Fruit fly (Drosophila melanogaster): ENCODE measurements around the gene RPA2.

- TF ChIP-seq CG8478 (optimal IDR thresholded peaks at IDR 0.05) (no peak), CTCF (optimal IDR thresholded peaks at IDR 0.05) (no peak)
Measured at dm6 chr2L:20909301-20909700, 16.6 kb downstream of the RPA2 start.

Data from S2 (cell line).